Fruit fly (Drosophila melanogaster): ENCODE measurements around the gene CG32152.

CG32152 gene

DNA sequence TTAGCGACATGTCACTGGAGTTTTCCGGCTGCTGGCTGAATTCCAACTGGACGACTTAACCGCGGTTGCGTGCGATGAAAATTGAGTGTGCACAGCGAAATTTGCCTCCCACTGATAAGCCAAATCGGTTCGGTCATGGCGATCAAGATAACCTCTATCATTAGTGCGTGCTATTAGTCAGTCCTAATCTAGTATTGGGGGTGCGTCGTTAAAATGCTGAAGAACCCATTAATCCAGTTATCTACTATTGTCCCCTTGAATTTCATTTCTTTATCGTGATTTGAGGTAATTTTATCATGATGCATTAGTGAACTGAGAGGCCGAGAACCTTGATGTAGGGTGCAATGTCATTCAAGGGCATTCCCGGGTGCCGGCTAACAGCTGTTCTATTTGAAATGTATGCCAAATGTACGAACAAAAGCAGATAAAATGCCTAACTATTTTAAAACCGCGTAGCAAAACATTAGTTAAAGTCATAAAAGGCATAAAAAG lies 15.3 kb downstream of the CG32152 start, which contains the start of gene Pgm1 (continued):
- TF ChIP-seq CG7839 (tag; optimal IDR thresholded peaks at IDR 0.05), result peak; percentile 84
- TF ChIP-seq knrl (GFP tag; IDR thresholded peaks at IDR 0.05; ENCODE audit: partially characterized antibody), result no peak
- TF ChIP-seq Atf-2 (GFP tag; optimal IDR thresholded peaks at IDR 0.05), result peak; percentile 89
- TF ChIP-seq CG14860 (GFP tag; IDR thresholded peaks at IDR 0.05; ENCODE audit: partially characterized antibody), result no peak
- TF ChIP-seq CG4282 (GFP tag; optimal IDR thresholded peaks at IDR 0.05), result peak; percentile 87
- TF ChIP-seq CG33557 (GFP tag; optimal IDR thresholded peaks at IDR 0.05), result peak; percentile 58
- peak; percentile 90 for TF ChIP-seq disco-r (GFP tag; optimal IDR thresholded peaks at IDR 0.05)
- peak; percentile 94 for TF ChIP-seq Antp (GFP tag; optimal IDR thresholded peaks at IDR 0.05)
- no peak for TF ChIP-seq CG30020 (tag; optimal IDR thresholded peaks at IDR 0.05)
- TF ChIP-seq CG18476 (GFP tag; optimal IDR thresholded peaks at IDR 0.05), result peak; percentile 72
- peak; percentile 87 for TF ChIP-seq CG9876 (GFP tag; optimal IDR thresholded peaks at IDR 0.05)
- TF ChIP-seq Hand (GFP tag; optimal IDR thresholded peaks at IDR 0.05), result peak; percentile 77
- no peak for TF ChIP-seq vnd (GFP tag; IDR thresholded peaks at IDR 0.05; ENCODE audit: partially characterized antibody)
- TF ChIP-seq CG10321 (GFP tag; IDR thresholded peaks at IDR 0.05), result no peak
- peak; percentile 9; the same call in 1 of the 2 replicates for TF ChIP-seq bbx (GFP tag; IDR thresholded peaks at IDR 0.05; ENCODE audit: partially characterized antibody)
- peak; percentile 77; the same call in 2 of the 3 replicates for TF ChIP-seq gce (GFP tag; IDR thresholded peaks at IDR 0.05)
- peak; percentile 61 for TF ChIP-seq YL-1 (GFP tag; optimal IDR thresholded peaks at IDR 0.05)
- TF ChIP-seq CG4360 (GFP tag; IDR thresholded peaks at IDR 0.05), result no peak
- TF ChIP-seq Trl (optimal IDR thresholded peaks at IDR 0.05), result no peak
- TF ChIP-seq Trl (GFP tag; optimal IDR thresholded peaks at IDR 0.05), result peak; percentile 94
- peak; percentile 50 for TF ChIP-seq kah (GFP tag; optimal IDR thresholded peaks at IDR 0.05)
- TF ChIP-seq sim (GFP tag; IDR thresholded peaks at IDR 0.05), result peak; percentile 39; the same call in 1 of the 2 replicates
- peak; percentile 95 for TF ChIP-seq CHES-1-like (GFP tag; optimal IDR thresholded peaks at IDR 0.05)
- peak; percentile 69 for TF ChIP-seq CG5245 (GFP tag; optimal IDR thresholded peaks at IDR 0.05)
- peak; percentile 85; the same call in 1 of the 2 replicates for TF ChIP-seq lmd (GFP tag; IDR thresholded peaks at IDR 0.05)
- 0 out of 4 replicates have a peak, but pooled peaks have one; percentile 24 for TF ChIP-seq chinmo (GFP tag; IDR thresholded peaks at IDR 0.05; ENCODE audit: partially characterized antibody)
- TF ChIP-seq CG31388 (GFP tag; optimal IDR thresholded peaks at IDR 0.05), result peak; percentile 51
- TF ChIP-seq CG8944 (GFP tag; optimal IDR thresholded peaks at IDR 0.05), result peak; percentile 93
- peak; percentile 79 for TF ChIP-seq CG10147 (GFP tag; optimal IDR thresholded peaks at IDR 0.05)
- TF ChIP-seq run (tag; optimal IDR thresholded peaks at IDR 0.05), result peak; percentile 78
- no peak for TF ChIP-seq Doc3 (GFP tag; IDR thresholded peaks at IDR 0.05; ENCODE audit: partially characterized antibody)
- TF ChIP-seq CG8089 (GFP tag; optimal IDR thresholded peaks at IDR 0.05), result peak; percentile 80
- TF ChIP-seq dmrt11E (tag; optimal IDR thresholded peaks at IDR 0.05), result peak; percentile 69
- peak; percentile 76 for TF ChIP-seq CG14014 (GFP tag; IDR thresholded peaks at IDR 0.05)
- TF ChIP-seq hth (optimal IDR thresholded peaks at IDR 0.05), result no peak
- TF ChIP-seq ems (GFP tag; optimal IDR thresholded peaks at IDR 0.05), result peak; percentile 92
- TF ChIP-seq BtbVII (GFP tag; optimal IDR thresholded peaks at IDR 0.05), result peak; percentile 77
- peak; percentile 72; the same call in 1 of the 2 replicates for TF ChIP-seq rib (GFP tag; IDR thresholded peaks at IDR 0.05)
- peak; percentile 76 for TF ChIP-seq NFAT (GFP tag; IDR thresholded peaks at IDR 0.05)
- no peak for TF ChIP-seq CG43689 (GFP tag; IDR thresholded peaks at IDR 0.05)
- peak; percentile 84 for TF ChIP-seq Xrp1 (GFP tag; IDR thresholded peaks at IDR 0.05)
- peak; percentile 36; the same call in 2 of the 3 replicates for TF ChIP-seq CG11093 (GFP tag; IDR thresholded peaks at IDR 0.05)
- peak; percentile 90 for TF ChIP-seq mam (GFP tag; optimal IDR thresholded peaks at IDR 0.05)
- TF ChIP-seq crol (GFP tag; IDR thresholded peaks at IDR 0.05), result no peak
- TF ChIP-seq jumu (GFP tag; optimal IDR thresholded peaks at IDR 0.05), result peak; percentile 89
- peak; percentile 82 for TF ChIP-seq nmo (GFP tag; optimal IDR thresholded peaks at IDR 0.05)
- 0 out of 3 replicates have a peak, but pooled peaks have one; percentile 33 for TF ChIP-seq CG7357 (GFP tag; IDR thresholded peaks at IDR 0.05)
- peak; percentile 33 for TF ChIP-seq pros (GFP tag; optimal IDR thresholded peaks at IDR 0.05)
- peak; percentile 54 for TF ChIP-seq CG2202 (tag; optimal IDR thresholded peaks at IDR 0.05)
- peak; percentile 69; the same call in 2 of the 3 replicates for TF ChIP-seq CG2889 (GFP tag; IDR thresholded peaks at IDR 0.05)
- peak; percentile 68 for TF ChIP-seq H2.0 (GFP tag; IDR thresholded peaks at IDR 0.05)
